Worm (Caenorhabditis elegans): ENCODE results near the gene lurp-2.

lurp-2 gene

DNA sequence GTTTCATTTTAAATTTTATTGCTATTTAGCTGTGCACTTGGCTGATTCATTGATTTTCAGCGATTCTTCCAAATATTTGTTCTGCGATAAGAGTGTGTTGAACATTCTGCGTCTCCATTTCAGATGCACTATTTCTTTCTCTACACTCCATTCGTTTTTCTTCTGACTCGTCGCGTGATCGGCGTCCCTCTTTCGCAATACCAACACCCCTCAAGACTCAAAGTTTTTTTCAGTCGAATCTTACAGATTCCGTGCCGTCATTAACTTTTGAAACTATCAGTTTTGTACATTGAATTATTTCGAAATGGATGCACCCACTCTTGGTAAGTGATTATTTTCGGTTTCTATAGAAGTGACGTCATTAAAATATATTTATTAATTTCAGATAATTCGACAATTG, 9.5 kb downstream of the lurp-2 start, which contains the start of gene frm-10 (continued):
- TF ChIP-seq ztf-4 (tag; optimal IDR thresholded peaks at IDR 0.05) (no peak), nhr-90 (tag; optimal IDR thresholded peaks at IDR 0.05; ENCODE audit: poor library complexity) (peak; percentile 22), vab-15 (tag; optimal IDR thresholded peaks at IDR 0.05) (no peak), zip-4 (GFP tag; optimal IDR thresholded peaks at IDR 0.05) (peak; percentile 96), sptf-1 (tag; optimal IDR thresholded peaks at IDR 0.05) (no peak), efl-1 (optimal IDR thresholded peaks at IDR 0.05) (peak; percentile 54 to 71), efl-1 (GFP tag; optimal IDR thresholded peaks at IDR 0.05 in 1 of 2) (peak; percentile 50 to 95), irx-1 (tag; optimal IDR thresholded peaks at IDR 0.05) (no peak), nhr-20 (tag; optimal IDR thresholded peaks at IDR 0.05) (peak; percentile 78), tlp-1 (tag; optimal IDR thresholded peaks at IDR 0.05) (no peak), dpl-1 (GFP tag; optimal IDR thresholded peaks at IDR 0.05) (peak; percentile 44 to 65 (median 61)), alr-1 (tag; optimal IDR thresholded peaks at IDR 0.05; ENCODE audit: borderline replicate concordance) (no peak), fkh-10 (GFP tag; optimal IDR thresholded peaks at IDR 0.05) (no peak), F16B12.6 (tag; optimal IDR thresholded peaks at IDR 0.05) (peak; percentile 60), nhr-28 (tag; optimal IDR thresholded peaks at IDR 0.05) (peak; percentile 28), snpc-4 (tag; optimal IDR thresholded peaks at IDR 0.05) (peak; percentile 31), C16A3.4 (tag; optimal IDR thresholded peaks at IDR 0.05) (peak; percentile 10), nhr-76 (tag; optimal IDR thresholded peaks at IDR 0.05) (no peak), nhr-77 (tag; optimal IDR thresholded peaks at IDR 0.05) (peak; percentile 44), lir-3 (tag; optimal IDR thresholded peaks at IDR 0.05; ENCODE audit: poor library complexity) (peak; percentile 30), hlh-17 (GFP tag; optimal IDR thresholded peaks at IDR 0.05; ENCODE audit: borderline replicate concordance) (no peak), C34B4.2 (tag; optimal IDR thresholded peaks at IDR 0.05) (no peak), hlh-4 (tag; optimal IDR thresholded peaks at IDR 0.05) (no peak), nhr-84 (tag; optimal IDR thresholded peaks at IDR 0.05) (no peak), tbx-2 (tag; optimal IDR thresholded peaks at IDR 0.05) (peak; percentile 45), pqm-1 (tag; optimal IDR thresholded peaks at IDR 0.05) (peak; percentile 98), Y116A8C.19 (tag; optimal IDR thresholded peaks at IDR 0.05; ENCODE audit: borderline replicate concordance) (no peak), sox-4 (tag; optimal IDR thresholded peaks at IDR 0.05) (no peak), lin-13 (GFP tag; optimal IDR thresholded peaks at IDR 0.05) (peak; percentile 43), egl-27 (tag; optimal IDR thresholded peaks at IDR 0.05) (no peak), mab-9 (GFP tag; IDR thresholded peaks at IDR 0.05) (no peak), fkh-8 (tag; optimal IDR thresholded peaks at IDR 0.05) (peak; percentile 60), lin-15B (tag; optimal IDR thresholded peaks at IDR 0.05) (no peak), ceh-90 (tag; optimal IDR thresholded peaks at IDR 0.05) (no peak), dsc-1 (tag; optimal IDR thresholded peaks at IDR 0.05) (peak; percentile 20), aly-2 (tag; optimal IDR thresholded peaks at IDR 0.05) (no peak), mef-2 (tag; optimal IDR thresholded peaks at IDR 0.05) (no peak), blmp-1 (tag; optimal IDR thresholded peaks at IDR 0.05) (peak; percentile 18), nhr-237 (tag; optimal IDR thresholded peaks at IDR 0.05) (peak; percentile 24), mep-1 (tag; optimal IDR thresholded peaks at IDR 0.05) (peak; percentile 54), mdl-1 (tag; optimal IDR thresholded peaks at IDR 0.05) (peak in 1 of 2 experiments; percentile 84), zag-1 (tag; optimal IDR thresholded peaks at IDR 0.05) (no peak), nhr-71 (tag; optimal IDR thresholded peaks at IDR 0.05) (peak; percentile 83), lin-14 (GFP tag; optimal IDR thresholded peaks at IDR 0.05) (peak; percentile 88), nhr-85 (tag) (peak; percentile 70), ceh-82 (tag; optimal IDR thresholded peaks at IDR 0.05) (peak; percentile 47 to 63 (median 58)), lin-35 (GFP tag; optimal IDR thresholded peaks at IDR 0.05) (peak; percentile 53 to 79), pax-3 (tag; optimal IDR thresholded peaks at IDR 0.05) (peak; percentile 58), fkh-4 (tag; optimal IDR thresholded peaks at IDR 0.05; ENCODE audit: borderline replicate concordance) (no peak), elt-3 (tag; optimal IDR thresholded peaks at IDR 0.05) (peak in 2 of 6 experiments; percentile 33 to 45), sup-37 (GFP tag; optimal IDR thresholded peaks at IDR 0.05) (no peak), xbp-1 (tag; optimal IDR thresholded peaks at IDR 0.05) (peak; percentile 30)

Measured in whole organism, L1 larva.